ENCODE assay signal across 1 fruit fly cellular context in the genomic region with DNA sequence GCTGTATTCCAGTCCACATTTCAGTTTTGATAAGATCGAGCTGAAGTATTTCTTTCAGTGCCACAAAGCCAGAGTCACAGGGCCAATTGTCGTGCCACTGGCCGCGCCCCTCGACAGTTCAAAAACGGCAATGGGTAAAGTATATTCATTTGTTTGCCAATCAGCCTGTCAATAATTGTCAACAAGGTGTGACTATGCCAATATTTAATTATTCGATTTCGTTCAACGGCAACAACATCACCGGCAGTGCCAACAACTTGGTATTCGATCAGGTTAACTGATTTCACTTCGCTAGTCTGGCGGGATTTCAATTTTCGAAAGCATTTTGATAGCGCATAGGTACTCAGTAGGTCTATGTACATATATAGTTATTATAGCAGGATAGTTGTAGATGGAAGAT.
TF ChIP-seq lines count a peak whose summit lies in the region.

No protein-coding gene starts in this region.

TF ChIP-seq in whole organism, embryonic, 481 proteins besides CTCF, POLR2A, EP300 and RAD21 (continued from another document):
- TF ChIP-seq dmrt99B (tag; optimal IDR thresholded peaks at IDR 0.05; lab: Kevin White, UChicago) (peak; percentile 17), CG8290 (GFP tag; optimal IDR thresholded peaks at IDR 0.05; lab: Kevin White, UChicago) (no peak), CG8290 (tag; optimal IDR thresholded peaks at IDR 0.05; lab: Kevin White, UChicago) (peak in 1 of 2 experiments; percentile 75), ara (GFP tag; IDR thresholded peaks at IDR 0.05; lab: Robert Waterston, UW) (no peak), CG15514 (GFP tag; optimal IDR thresholded peaks at IDR 0.05; lab: Kevin White, UChicago) (peak; percentile 30), CG11456 (GFP tag; IDR thresholded peaks at IDR 0.05; lab: Robert Waterston, UW) (0 out of 3 replicates have a peak, but pooled peaks have one; percentile 3), CG12071 (GFP tag; optimal IDR thresholded peaks at IDR 0.05; lab: Kevin White, UChicago) (peak; percentile 57), Optix (GFP tag; IDR thresholded peaks at IDR 0.05; lab: Robert Waterston, UW) (no peak), CG12104 (GFP tag; optimal IDR thresholded peaks at IDR 0.05; lab: Kevin White, UChicago) (no peak), Hr51 (GFP tag; optimal IDR thresholded peaks at IDR 0.05; lab: Kevin White, UChicago) (no peak), CG12659 (GFP tag; optimal IDR thresholded peaks at IDR 0.05; lab: Kevin White, UChicago) (peak; percentile 6), sc (optimal IDR thresholded peaks at IDR 0.05; lab: Kevin White, UChicago) (no peak), sc (GFP tag; optimal IDR thresholded peaks at IDR 0.05; lab: Kevin White, UChicago) (no peak), nau (GFP tag; optimal IDR thresholded peaks at IDR 0.05; lab: Kevin White, UChicago) (peak; percentile 1), dysf (GFP tag; IDR thresholded peaks at IDR 0.05; lab: Robert Waterston, UW) (0 out of 3 replicates have a peak, but pooled peaks have one; percentile 23), bcd (GFP tag; optimal IDR thresholded peaks at IDR 0.05; lab: Kevin White, UChicago) (peak; percentile 4), kah (GFP tag; optimal IDR thresholded peaks at IDR 0.05; lab: Kevin White, UChicago) (no peak), D19B (GFP tag; optimal IDR thresholded peaks at IDR 0.05; lab: Kevin White, UChicago) (no peak), Asciz (GFP tag; optimal IDR thresholded peaks at IDR 0.05; lab: Kevin White, UChicago) (peak; percentile 10), ind (GFP tag; optimal IDR thresholded peaks at IDR 0.05; lab: Kevin White, UChicago) (no peak), CG6272 (GFP tag; IDR thresholded peaks at IDR 0.05; lab: Robert Waterston, UW) (no peak), CG2199 (GFP tag; IDR thresholded peaks at IDR 0.05; lab: Robert Waterston, UW) (no peak), CG2678 (tag; optimal IDR thresholded peaks at IDR 0.05; lab: Kevin White, UChicago) (peak; percentile 40), CG13296 (GFP tag; optimal IDR thresholded peaks at IDR 0.05; lab: Kevin White, UChicago) (peak; percentile 36), CG11247 (GFP tag; IDR thresholded peaks at IDR 0.05; lab: Robert Waterston, UW) (no peak), CG3281 (GFP tag; optimal IDR thresholded peaks at IDR 0.05; lab: Kevin White, UChicago) (peak; percentile 11), CG1233 (GFP tag; optimal IDR thresholded peaks at IDR 0.05; lab: Kevin White, UChicago) (peak; percentile 4), lab (GFP tag; optimal IDR thresholded peaks at IDR 0.05; lab: Kevin White, UChicago) (peak; percentile 54), caup (GFP tag; optimal IDR thresholded peaks at IDR 0.05; lab: Kevin White, UChicago; ENCODE audit: severe bottlenecking) (peak; percentile 38), ems (GFP tag; optimal IDR thresholded peaks at IDR 0.05; lab: Kevin White, UChicago) (no peak), PHDP (tag; optimal IDR thresholded peaks at IDR 0.05; lab: Kevin White, UChicago) (peak; percentile 16), CG14014 (GFP tag; IDR thresholded peaks at IDR 0.05; lab: Robert Waterston, UW) (peak; percentile 21; the same call in 1 of the 2 replicates), CG15269 (tag; optimal IDR thresholded peaks at IDR 0.05; lab: Kevin White, UChicago) (peak; percentile 11), Rfx (GFP tag; IDR thresholded peaks at IDR 0.05; lab: Robert Waterston, UW) (peak; percentile 45), HHEX (GFP tag; optimal IDR thresholded peaks at IDR 0.05; lab: Kevin White, UChicago) (peak; percentile 12), fd3F (GFP tag; optimal IDR thresholded peaks at IDR 0.05; lab: Kevin White, UChicago) (no peak), ci (GFP tag; IDR thresholded peaks at IDR 0.05; lab: Robert Waterston, UW) (0 out of 3 replicates have a peak, but pooled peaks have one; percentile 52), CG12769 (tag; optimal IDR thresholded peaks at IDR 0.05; lab: Kevin White, UChicago) (peak; percentile 43), CoRest (tag; optimal IDR thresholded peaks at IDR 0.05; lab: Kevin White, UChicago) (peak; percentile 2), vnd (GFP tag; IDR thresholded peaks at IDR 0.05; lab: Robert Waterston, UW; ENCODE audit: partially characterized antibody) (no peak), CG10147 (GFP tag; optimal IDR thresholded peaks at IDR 0.05; lab: Kevin White, UChicago) (no peak), Med (GFP tag; lab: Kevin White, UChicago) (peak; percentile 75), so (GFP tag; IDR thresholded peaks at IDR 0.05; lab: Robert Waterston, UW) (0 out of 3 replicates have a peak, but pooled peaks have one; percentile 28), wdn (GFP tag; IDR thresholded peaks at IDR 0.05; lab: Robert Waterston, UW) (0 out of 2 replicates have a peak, but pooled peaks have one; percentile 24), slou (GFP tag; optimal IDR thresholded peaks at IDR 0.05; lab: Kevin White, UChicago) (no peak), HLH3B (GFP tag; IDR thresholded peaks at IDR 0.05; lab: Robert Waterston, UW) (peak; percentile 13; the same call in 1 of the 2 replicates), CG9609 (GFP tag; optimal IDR thresholded peaks at IDR 0.05; lab: Kevin White, UChicago) (no peak), CG1603 (tag; optimal IDR thresholded peaks at IDR 0.05; lab: Kevin White, UChicago) (peak; percentile 12), cwo (GFP tag; optimal IDR thresholded peaks at IDR 0.05; lab: Kevin White, UChicago) (no peak), Sox102F (GFP tag; optimal IDR thresholded peaks at IDR 0.05; lab: Kevin White, UChicago) (no peak), CG1792 (GFP tag; optimal IDR thresholded peaks at IDR 0.05; lab: Kevin White, UChicago) (no peak), CG13424 (tag; optimal IDR thresholded peaks at IDR 0.05; lab: Kevin White, UChicago) (peak; percentile 19), CG10462 (GFP tag; optimal IDR thresholded peaks at IDR 0.05; lab: Kevin White, UChicago) (no peak)
